Worm (Caenorhabditis elegans): ENCODE measurements around the gene K06B4.4.
A peak's percentile ranks its signal among the peaks of the same experiment; 100 is the strongest.

The K06B4.4 gene

DNA sequence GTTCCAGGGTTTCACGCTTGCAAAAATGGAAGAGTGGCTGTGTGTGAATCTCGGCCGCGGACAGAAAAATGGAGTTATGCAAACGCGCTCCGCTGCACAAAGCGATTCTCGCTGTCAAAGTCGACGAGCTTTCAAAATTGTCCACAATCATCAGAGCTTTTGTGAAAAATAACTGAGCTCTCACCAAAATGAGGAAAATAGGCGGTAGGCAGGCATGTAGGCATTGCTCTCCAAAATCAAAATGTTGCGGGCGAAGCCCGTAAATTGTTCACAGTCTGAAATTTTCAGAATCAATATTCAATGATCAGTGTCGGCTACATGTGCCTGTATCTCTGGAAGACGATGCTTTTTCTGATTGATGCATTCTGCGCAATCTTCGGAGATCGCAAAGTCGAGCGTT is at the start of gene K06B4.4:
Gene K06B4.4, plus strand, starts transcription at position 301 of the 400 bp plus-strand sequence.
- no peak for TF ChIP-seq lim-7 (GFP tag; IDR thresholded peaks at IDR 0.05)
- no peak for TF ChIP-seq mdl-1 (tag; optimal IDR thresholded peaks at IDR 0.05)
- TF ChIP-seq egl-43 (GFP tag; IDR thresholded peaks at IDR 0.05): no peak
- TF ChIP-seq nhr-102 (tag; optimal IDR thresholded peaks at IDR 0.05): no peak
- TF ChIP-seq ceh-44 (GFP tag; IDR thresholded peaks at IDR 0.05): no peak
- no peak for TF ChIP-seq ZK546.5 (tag; optimal IDR thresholded peaks at IDR 0.05)
- no peak for TF ChIP-seq fkh-10 (GFP tag; optimal IDR thresholded peaks at IDR 0.05)
- TF ChIP-seq D1046.2 (GFP tag; IDR thresholded peaks at IDR 0.05): no peak
- TF ChIP-seq fos-1 (tag; optimal IDR thresholded peaks at IDR 0.05): no peak
- no peak for TF ChIP-seq R02D3.7 (tag; optimal IDR thresholded peaks at IDR 0.05)
- no peak for TF ChIP-seq lin-38 (GFP tag; IDR thresholded peaks at IDR 0.05)
- no peak for TF ChIP-seq madf-5 (GFP tag; IDR thresholded peaks at IDR 0.05)
- no peak for TF ChIP-seq F26F4.8 (GFP tag; conservative IDR thresholded peaks at IDR 0.05)

DNA sequence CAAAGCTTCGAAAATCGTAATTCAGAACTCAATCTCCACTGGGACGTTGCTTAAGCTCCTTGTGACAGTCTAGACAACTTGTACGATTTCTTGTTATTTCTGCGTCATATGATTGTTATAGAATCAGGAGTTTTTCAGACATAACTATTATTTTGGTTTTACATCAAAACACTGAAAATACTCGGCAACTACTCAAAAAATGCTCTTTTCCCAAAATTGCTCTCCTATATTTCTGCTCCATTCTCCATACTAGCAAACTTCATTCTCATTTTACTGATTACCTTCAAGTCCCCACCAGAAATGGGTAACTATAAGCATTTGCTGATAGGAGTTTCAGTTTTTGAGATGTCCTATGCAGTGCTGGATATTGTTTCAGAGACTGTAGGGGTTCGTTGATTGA is 47.5 kb upstream of the K06B4.4 start, which contains the start of gene C55A1.1:
Gene C55A1.1, plus strand, starts transcription at position 301 of the 400 bp plus-strand sequence.
- TF ChIP-seq D1046.2 (GFP tag; IDR thresholded peaks at IDR 0.05) (no peak), madf-9 (GFP tag; conservative IDR thresholded peaks at IDR 0.05) (no peak)

DNA sequence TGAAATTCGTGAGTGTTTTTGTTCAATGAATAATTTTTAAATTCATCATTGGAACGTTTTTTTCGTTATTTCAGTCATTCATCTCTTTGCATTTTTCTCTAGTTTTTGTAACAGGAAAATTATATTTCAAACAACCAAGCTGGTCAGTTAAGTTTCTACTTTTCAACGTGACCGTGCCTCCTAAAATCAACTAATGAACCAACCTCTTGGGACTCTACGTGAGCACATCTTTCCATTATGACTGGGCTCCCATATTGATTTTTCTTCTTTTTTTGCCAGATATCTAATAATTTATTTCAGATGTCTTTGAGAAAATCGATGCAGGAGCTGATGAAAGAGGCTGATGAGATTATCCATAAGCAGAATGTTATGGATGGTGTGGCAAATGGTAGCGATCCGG is 43.4 kb upstream of the K06B4.4 start, which contains the start of gene C55A1.11:
Gene C55A1.11, plus strand, starts transcription at position 301 of the 400 bp plus-strand sequence.
- TF ChIP-seq F49E8.2 (tag; optimal IDR thresholded peaks at IDR 0.05; ENCODE audit: borderline replicate concordance) (no peak), F44E2.7 (GFP tag; IDR thresholded peaks at IDR 0.05) (no peak), unc-62 (GFP tag; optimal IDR thresholded peaks at IDR 0.05 in 1 of 2) (no peak), unc-62 (tag; optimal IDR thresholded peaks at IDR 0.05) (no peak), gei-8 (GFP tag; optimal IDR thresholded peaks at IDR 0.05) (no peak), zip-11 (GFP tag; IDR thresholded peaks at IDR 0.05) (no peak), zfp-2 (tag; optimal IDR thresholded peaks at IDR 0.05) (no peak), mes-2 (tag; optimal IDR thresholded peaks at IDR 0.05; ENCODE audit: poor library complexity, severe bottlenecking) (no peak), ces-1 (GFP tag; optimal IDR thresholded peaks at IDR 0.05) (no peak), egl-43 (GFP tag; IDR thresholded peaks at IDR 0.05) (no peak), nhr-48 (tag; optimal IDR thresholded peaks at IDR 0.05) (no peak), ZK546.5 (tag; optimal IDR thresholded peaks at IDR 0.05) (no peak), T20F7.1 (GFP tag; optimal IDR thresholded peaks at IDR 0.05) (no peak), T26A8.4 (GFP tag; IDR thresholded peaks at IDR 0.05) (no peak), Y105C5A.15 (GFP tag; IDR thresholded peaks at IDR 0.05) (no peak), php-3 (GFP tag; IDR thresholded peaks at IDR 0.05) (no peak), dve-1 (tag; optimal IDR thresholded peaks at IDR 0.05; ENCODE audit: insufficient read depth) (no peak)

DNA sequence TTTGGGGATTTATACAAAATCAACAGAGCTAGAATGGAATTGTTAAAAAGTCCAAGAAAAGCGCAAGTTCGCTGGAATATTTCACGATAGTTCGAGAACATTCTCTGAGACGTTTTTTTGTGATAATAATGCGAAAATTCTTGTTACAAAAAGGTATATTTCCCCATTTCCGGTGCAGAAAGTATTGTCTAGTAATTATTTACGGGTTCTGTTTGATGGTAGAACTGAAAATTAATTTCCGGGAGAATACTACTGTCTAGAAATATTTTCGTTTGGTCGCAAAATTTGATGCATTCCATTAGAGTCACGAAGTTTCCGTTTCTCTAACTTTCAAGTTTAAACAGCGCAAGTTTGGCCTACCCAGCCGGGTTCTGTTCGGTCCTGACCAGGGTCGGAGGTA is 39.4 kb upstream of the K06B4.4 start, which contains the start of gene str-248:
Gene str-248, minus strand, starts transcription at position 101 of the 400 bp plus-strand sequence.
- TF ChIP-seq dpl-1 (GFP tag; optimal IDR thresholded peaks at IDR 0.05) (no peak), lin-15B (tag; optimal IDR thresholded peaks at IDR 0.05) (no peak), spr-3 (GFP tag; optimal IDR thresholded peaks at IDR 0.05) (no peak), nhr-111 (GFP tag; optimal IDR thresholded peaks at IDR 0.05) (no peak), aha-1 (tag) (peak; percentile 8), T20F7.1 (GFP tag; optimal IDR thresholded peaks at IDR 0.05) (no peak), zip-11 (GFP tag; IDR thresholded peaks at IDR 0.05) (no peak), ceh-62 (tag; optimal IDR thresholded peaks at IDR 0.05) (no peak)

DNA sequence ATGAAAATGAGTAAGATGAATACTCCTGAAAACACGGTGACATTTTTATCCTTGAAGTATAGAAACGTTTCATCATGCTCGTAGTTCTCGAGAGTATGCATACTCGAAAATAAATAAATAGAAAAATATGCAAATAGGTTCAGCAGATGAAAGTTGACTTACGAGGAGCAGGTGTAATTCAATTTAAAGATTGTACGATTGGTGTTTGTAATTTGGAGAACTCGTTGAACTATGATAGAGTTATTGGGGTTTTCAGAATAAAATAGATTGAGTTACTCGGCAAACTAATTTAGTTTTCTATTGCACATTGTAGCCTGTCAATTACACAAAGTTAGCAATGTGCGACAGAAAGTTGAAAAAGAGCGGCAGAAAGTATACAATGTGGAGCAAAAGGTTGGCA is 30.1 kb upstream of the K06B4.4 start, which contains the start of gene srz-44:
Gene srz-44, minus strand, starts transcription at position 101 of the 400 bp plus-strand sequence.
- TF ChIP-seq ceh-32 (tag; optimal IDR thresholded peaks at IDR 0.05; ENCODE audit: poor library complexity): no peak
